Worm (Caenorhabditis elegans) whole organism, mixed stage, embryonic: ENCODE results near the gene cpg-9.

Source experiments
- bed-3 ChIP-seq: fragments of 200-800 bp; sonication (Bioruptor generic); optimal IDR thresholded peaks from 3 replicates; lab custom pipeline; 2018; ENCODE audit warnings: mild to moderate bottlenecking, missing genetic modification characterization, moderate library complexity, missing compliant biosample characterization
- blmp-1 ChIP-seq: fragments of 150-350 bp; optimal IDR thresholded peaks from 2 replicates; lab custom pipeline; 2014; ENCODE audit warnings: missing biosample characterization, missing genetic modification characterization
- ceh-39 ChIP-seq: fragments of 150-350 bp; optimal IDR thresholded peaks from 2 replicates; lab custom pipeline; 2014; ENCODE audit warnings: missing biosample characterization, missing genetic modification characterization
- ceh-43 ChIP-seq: fragments of 200-800 bp; sonication (Bioruptor generic); optimal IDR thresholded peaks from 2 replicates; lab custom pipeline; 2018; ENCODE audit warnings: mild to moderate bottlenecking, missing genetic modification characterization, moderate library complexity, missing compliant biosample characterization
- ceh-83 ChIP-seq: fragments of 200-800 bp; sonication (Bioruptor generic); optimal IDR thresholded peaks from 2 replicates; lab custom pipeline; 2018; ENCODE audit warnings: mild to moderate bottlenecking, missing genetic modification characterization, missing compliant biosample characterization
- ces-1 ChIP-seq: fragments of 150-350 bp; optimal IDR thresholded peaks from 2 replicates; lab custom pipeline; 2014; ENCODE audit warnings: missing biosample characterization, missing genetic modification reagents, missing genetic modification characterization
- cnd-1 ChIP-seq: fragments of 200-800 bp; sonication (Bioruptor generic); optimal IDR thresholded peaks from 2 replicates; lab custom pipeline; 2018; ENCODE audit warnings: mild to moderate bottlenecking, missing genetic modification characterization, missing compliant biosample characterization
- drap-1 ChIP-seq: fragments of 200-800 bp; sonication (Bioruptor generic); optimal IDR thresholded peaks from 3 replicates; lab custom pipeline; 2018; ENCODE audit warnings: mild to moderate bottlenecking, missing genetic modification characterization, missing compliant biosample characterization
- elt-1 ChIP-seq: sonication (generic microtip); optimal IDR thresholded peaks from 2 replicates; lab custom pipeline; 2017; ENCODE audit warnings: missing genetic modification characterization, mild to moderate bottlenecking, missing compliant biosample characterization, antibody characterized with exemption, moderate library complexity, borderline replicate concordance; ENCODE audit not compliant: insufficient read depth
- flh-1 ChIP-seq: fragments of 200-800 bp; sonication (Bioruptor generic); optimal IDR thresholded peaks from 2 replicates; lab custom pipeline; 2018; ENCODE audit warnings: mild to moderate bottlenecking, missing genetic modification characterization, moderate library complexity, missing compliant biosample characterization
- ham-2 ChIP-seq: fragments of 200-800 bp; sonication (Bioruptor generic); optimal IDR thresholded peaks from 2 replicates; lab custom pipeline; 2018; ENCODE audit warnings: mild to moderate bottlenecking, missing genetic modification characterization, missing compliant biosample characterization
- hlh-1 ChIP-seq: fragments of 150-350 bp; optimal IDR thresholded peaks from 2 replicates; lab custom pipeline; 2014; ENCODE audit warnings: missing biosample characterization, missing genetic modification reagents, missing genetic modification characterization
- lin-13 ChIP-seq: fragments of 150-350 bp; optimal IDR thresholded peaks from 2 replicates; lab custom pipeline; 2014; ENCODE audit warnings: missing biosample characterization, missing genetic modification characterization
- lin-32 ChIP-seq: fragments of 200-800 bp; sonication (Bioruptor generic); optimal IDR thresholded peaks from 2 replicates; lab custom pipeline; 2018; ENCODE audit warnings: mild to moderate bottlenecking, missing genetic modification characterization, missing compliant biosample characterization
- lsy-2 ChIP-seq: fragments of 150-350 bp; optimal IDR thresholded peaks from 2 replicates; lab custom pipeline; 2014; ENCODE audit warnings: missing biosample characterization, missing genetic modification characterization
- mab-5 ChIP-seq: fragments of 150-350 bp; optimal IDR thresholded peaks from 2 replicates; lab custom pipeline; 2014; ENCODE audit warnings: missing biosample characterization, missing genetic modification characterization
- mls-2 ChIP-seq: sonication (generic microtip); optimal IDR thresholded peaks from 2 replicates; lab custom pipeline; 2016; ENCODE audit warnings: mild to moderate bottlenecking, missing genetic modification characterization, moderate library complexity, missing compliant biosample characterization
- nhr-2 ChIP-seq: fragments of 150-350 bp; optimal IDR thresholded peaks from 2 replicates; lab custom pipeline; 2014; ENCODE audit warnings: missing biosample characterization, missing genetic modification characterization
- nhr-237 ChIP-seq: fragments of 150-350 bp; optimal IDR thresholded peaks from 2 replicates; lab custom pipeline; 2014; ENCODE audit warnings: missing biosample characterization, missing genetic modification characterization
- nhr-76 ChIP-seq: sonication (generic microtip); optimal IDR thresholded peaks from 2 replicates; lab custom pipeline; 2017; ENCODE audit warnings: missing biosample characterization, missing genetic modification characterization
- pha-4 ChIP-seq: fragments of 150-350 bp; optimal IDR thresholded peaks from 2 replicates; lab custom pipeline; 2018; ENCODE audit warnings: missing biosample characterization, missing genetic modification reagents, missing genetic modification characterization
- sem-2 ChIP-seq: fragments of 200-800 bp; sonication (Bioruptor generic); optimal IDR thresholded peaks from 2 replicates; lab custom pipeline; 2018; ENCODE audit warnings: mild to moderate bottlenecking, missing genetic modification characterization, missing compliant biosample characterization
- snpc-4 ChIP-seq: fragments of 150-350 bp; optimal IDR thresholded peaks from 2 replicates; lab custom pipeline; 2014; ENCODE audit warnings: missing biosample characterization, missing genetic modification characterization
- sptf-1 ChIP-seq: sonication (generic microtip); optimal IDR thresholded peaks from 2 replicates; lab custom pipeline; 2017; ENCODE audit warnings: mild to moderate bottlenecking, missing genetic modification characterization, moderate library complexity, missing compliant biosample characterization
- tbx-8 ChIP-seq: fragments of 200-800 bp; sonication (Bioruptor generic); optimal IDR thresholded peaks from 2 replicates; lab custom pipeline; 2018; ENCODE audit warnings: mild to moderate bottlenecking, missing genetic modification characterization, moderate library complexity, missing compliant biosample characterization
- unc-120 ChIP-seq: sonication (generic microtip); optimal IDR thresholded peaks from 2 replicates; lab custom pipeline; 2017; ENCODE audit warnings: missing genetic modification characterization, missing compliant biosample characterization; ENCODE audit not compliant: poor library complexity, severe bottlenecking
- unc-39 ChIP-seq: fragments of 150-350 bp; optimal IDR thresholded peaks from 2 replicates; lab custom pipeline; 2014; ENCODE audit warnings: missing biosample characterization, missing genetic modification characterization
- unc-62 ChIP-seq: fragments of 150-350 bp; optimal IDR thresholded peaks from 2 replicates; lab custom pipeline; 2014; ENCODE audit warnings: missing biosample characterization, missing genetic modification reagents, missing genetic modification characterization
- zip-8 ChIP-seq: fragments of 150-350 bp; optimal IDR thresholded peaks from 2 replicates; lab custom pipeline; 2014; ENCODE audit warnings: missing biosample characterization, missing genetic modification characterization
- ztf-11 ChIP-seq: fragments of 150-350 bp; optimal IDR thresholded peaks from 2 replicates; lab custom pipeline; 2014; ENCODE audit warnings: missing biosample characterization, missing genetic modification characterization

cpg-9 gene

ce11 chrIV:3037932-3038331, 32.1 kb downstream of the cpg-9 start:
- TF ChIP-seq unc-120 (tag; lab: Kevin White, UChicago) (no peak), ceh-43 (GFP tag; lab: Kevin White, UChicago) (no peak), unc-39 (tag; lab: Kevin White, UChicago) (no peak), lin-13 (tag; lab: Kevin White, UChicago) (no peak), ceh-83 (GFP tag; lab: Kevin White, UChicago) (no peak), pha-4 (tag; lab: Kevin White, UChicago) (no peak), sptf-1 (no peak), sem-2 (no peak), blmp-1 (no peak), ceh-39 (tag; lab: Kevin White, UChicago) (no peak)

- TF ChIP-seq cnd-1 (tag; lab: Kevin White, UChicago) (no peak), mab-5 (tag; lab: Kevin White, UChicago) (no peak), ztf-11 (tag; lab: Kevin White, UChicago) (no peak), drap-1 (GFP tag; lab: Kevin White, UChicago) (no peak), tbx-8 (GFP tag; lab: Kevin White, UChicago) (no peak), sem-2 (no peak)
These were observed 34.6 kb downstream of the cpg-9 start for ce11 chrIV:3035375-3035774.

- no peak for TF ChIP-seq tbx-8 (GFP tag; lab: Kevin White, UChicago)
- TF ChIP-seq elt-1 (tag; lab: Kevin White, UChicago): no peak
- no peak for TF ChIP-seq ces-1 (GFP tag; lab: Kevin White, UChicago)
- TF ChIP-seq nhr-76 (tag; lab: Kevin White, UChicago): no peak
- no peak for TF ChIP-seq sptf-1
- TF ChIP-seq mab-5 (tag; lab: Kevin White, UChicago): no peak
- TF ChIP-seq unc-39 (tag; lab: Kevin White, UChicago): no peak
- TF ChIP-seq snpc-4: no peak
- TF ChIP-seq hlh-1: no peak
- no peak for TF ChIP-seq ham-2
- no peak for TF ChIP-seq lsy-2 (tag; lab: Kevin White, UChicago)
- TF ChIP-seq lin-13 (tag; lab: Kevin White, UChicago): no peak
- no peak for TF ChIP-seq bed-3 (GFP tag; lab: Kevin White, UChicago)
These were observed 38.0 kb downstream of the cpg-9 start for ce11 chrIV:3032020-3032419.

- TF ChIP-seq unc-120 (tag; lab: Kevin White, UChicago) (peak; percentile 68), flh-1 (GFP tag; lab: Kevin White, UChicago) (no peak), hlh-1 (peak; percentile 76), unc-62 (GFP tag; lab: Kevin White, UChicago) (peak; percentile 27)
These were observed 40.1 kb downstream of the cpg-9 start for ce11 chrIV:3029882-3030281.

ce11 chrIV:3028842-3029241, 41.2 kb downstream of the cpg-9 start, which contains the start of gene ndnf-1:
ndnf-1 (minus strand) TSS chrIV:3028942.
- TF ChIP-seq hlh-1 (no peak), cnd-1 (tag; lab: Kevin White, UChicago) (no peak), flh-1 (GFP tag; lab: Kevin White, UChicago) (no peak), lsy-2 (tag; lab: Kevin White, UChicago) (no peak), nhr-2 (tag; lab: Kevin White, UChicago) (no peak), lin-32 (GFP tag; lab: Kevin White, UChicago) (no peak), unc-39 (tag; lab: Kevin White, UChicago) (no peak), ces-1 (GFP tag; lab: Kevin White, UChicago) (no peak), zip-8 (tag; lab: Kevin White, UChicago) (no peak), nhr-237 (tag; lab: Kevin White, UChicago) (no peak), nhr-76 (tag; lab: Kevin White, UChicago) (no peak), blmp-1 (no peak), mls-2 (tag; lab: Kevin White, UChicago) (no peak), sptf-1 (no peak)
